Fruit fly (Drosophila melanogaster) whole organism, pupa: Measurements from ENCODE around the gene HIP-R.

ENCODE experiments used
- CG10348 ChIP-seq: fragments of 200-800 bp; sonication (Bioruptor generic); IDR thresholded peaks from 2 replicates; pipeline ENCODE4 v1.3.6; 2022; ENCODE audit warnings: missing biosample characterization, missing genetic modification characterization
- CG12605 ChIP-seq: fragments of 200-800 bp; sonication (Bioruptor generic); IDR thresholded peaks from 2 replicates; pipeline ENCODE4 v1.3.6; 2022; ENCODE audit warnings: missing biosample characterization, missing genetic modification characterization
- CG13204 ChIP-seq: fragments of 200-800 bp; sonication (Bioruptor generic); optimal IDR thresholded peaks from 2 replicates; lab custom pipeline; 2018; ENCODE audit warnings: missing biosample characterization, mild to moderate bottlenecking, missing genetic modification characterization, moderate library complexity
- CG14655 ChIP-seq: fragments of 200-800 bp; sonication (Bioruptor generic); optimal IDR thresholded peaks from 3 replicates; lab custom pipeline; 2017; ENCODE audit warnings: mild to moderate bottlenecking, missing biosample characterization, missing genetic modification reagents, missing genetic modification characterization
- CG15710 ChIP-seq: fragments of 200-800 bp; sonication (Bioruptor generic); optimal IDR thresholded peaks from 2 replicates; lab custom pipeline; 2018; ENCODE audit warnings: missing biosample characterization, mild to moderate bottlenecking, missing genetic modification characterization, moderate library complexity
- CG17806 ChIP-seq: fragments of 200-800 bp; sonication (Bioruptor generic); optimal IDR thresholded peaks from 2 replicates; lab custom pipeline; 2018; ENCODE audit warnings: missing biosample characterization, mild to moderate bottlenecking, missing genetic modification characterization, moderate library complexity
- CG32121 ChIP-seq: fragments of 200-800 bp; sonication (Bioruptor generic); IDR thresholded peaks from 2 replicates; pipeline ENCODE4 v1.3.6; 2022; ENCODE audit warnings: missing biosample characterization, missing genetic modification characterization
- CG34367 ChIP-seq: fragments of 200-800 bp; sonication (Bioruptor generic); optimal IDR thresholded peaks from 2 replicates; lab custom pipeline; 2018; ENCODE audit warnings: missing biosample characterization, mild to moderate bottlenecking, missing genetic modification characterization
- CG4496 ChIP-seq: fragments of 200-800 bp; sonication (Bioruptor generic); IDR thresholded peaks from 3 replicates; pipeline ENCODE4 v1.3.6; 2022; ENCODE audit warnings: missing biosample characterization, missing genetic modification characterization
- CG8159 ChIP-seq: fragments of 200-800 bp; sonication (Bioruptor generic); optimal IDR thresholded peaks from 3 replicates; lab custom pipeline; 2018; ENCODE audit warnings: missing biosample characterization, mild to moderate bottlenecking, missing genetic modification characterization, moderate library complexity
- CG8301 ChIP-seq: fragments of 200-800 bp; sonication (Bioruptor generic); optimal IDR thresholded peaks from 2 replicates; lab custom pipeline; 2018; ENCODE audit warnings: missing biosample characterization, mild to moderate bottlenecking, missing genetic modification characterization
- CG9948 ChIP-seq: fragments of 200-800 bp; sonication (Bioruptor generic); optimal IDR thresholded peaks from 2 replicates; lab custom pipeline; 2018; ENCODE audit warnings: missing biosample characterization, mild to moderate bottlenecking, missing genetic modification characterization, moderate library complexity
- D1 ChIP-seq: fragments of 200-800 bp; sonication (Bioruptor generic); optimal IDR thresholded peaks from 2 replicates; lab custom pipeline; 2018; ENCODE audit warnings: missing biosample characterization, mild to moderate bottlenecking, missing genetic modification characterization, moderate library complexity
- EcR ChIP-seq: fragments of 200-800 bp; sonication (Bioruptor generic); optimal IDR thresholded peaks from 3 replicates; lab custom pipeline; 2019; ENCODE audit warnings: missing biosample characterization, missing genetic modification characterization, mild to moderate bottlenecking, moderate library complexity, missing genetic modification reagents
- Ets98B ChIP-seq: fragments of 200-800 bp; sonication (Bioruptor generic); IDR thresholded peaks from 2 replicates; pipeline ENCODE4 v1.3.6; 2022; ENCODE audit warnings: missing biosample characterization, missing genetic modification characterization
- Pif1A ChIP-seq: fragments of 200-800 bp; sonication (Bioruptor generic); optimal IDR thresholded peaks from 3 replicates; lab custom pipeline; 2016; ENCODE audit warnings: missing biosample characterization, missing genetic modification characterization
- Pif1B ChIP-seq: fragments of 200-800 bp; sonication (Bioruptor generic); optimal IDR thresholded peaks from 3 replicates; lab custom pipeline; 2016; ENCODE audit warnings: missing biosample characterization, missing genetic modification characterization
- Snoo ChIP-seq: fragments of 200-800 bp; sonication (Bioruptor generic); optimal IDR thresholded peaks from 3 replicates; lab custom pipeline; 2017; ENCODE audit warnings: missing biosample characterization, mild to moderate bottlenecking, missing genetic modification characterization, inconsistent platforms
- fd96Ca ChIP-seq: fragments of 200-800 bp; sonication (Bioruptor generic); IDR thresholded peaks from 3 replicates; pipeline ENCODE4 v1.3.6; 2022; ENCODE audit warnings: missing biosample characterization, missing genetic modification characterization
- gl ChIP-seq: fragments of 200-800 bp; sonication (Bioruptor generic); optimal IDR thresholded peaks from 2 replicates; lab custom pipeline; 2018; ENCODE audit warnings: missing biosample characterization, mild to moderate bottlenecking, missing genetic modification characterization
- rn ChIP-seq: fragments of 200-800 bp; sonication (Bioruptor generic); IDR thresholded peaks from 2 replicates; pipeline ENCODE4 v1.3.6; 2022; ENCODE audit warnings: missing biosample characterization, missing genetic modification characterization

The HIP-R gene

dm6 chrX:3772811-3773740, 16.7 kb upstream of the HIP-R start:
- TF ChIP-seq CG10348 (no peak), Pif1A (GFP tag; lab: Kevin White, UChicago) (peak; percentile 37), CG14655 (GFP tag; lab: Kevin White, UChicago) (peak; percentile 73), CG9948 (tag; lab: Kevin White, UChicago) (no peak), CG13204 (GFP tag; lab: Kevin White, UChicago) (no peak), D1 (tag; lab: Kevin White, UChicago) (no peak), Ets98B (peak; percentile 50), CG12605 (0 out of 2 replicates have a peak, but pooled peaks have one; percentile 47), Snoo (no peak), gl (tag; lab: Kevin White, UChicago) (no peak), rn (no peak), CG15710 (tag; lab: Kevin White, UChicago) (peak; percentile 14), CG8159 (tag; lab: Kevin White, UChicago) (peak; percentile 27), EcR (GFP tag; lab: Kevin White, UChicago) (peak; percentile 54), CG8301 (peak; percentile 62), CG32121 (peak; percentile 69), fd96Ca (GFP tag; lab: Robert Waterston, UW) (no peak), CG17806 (tag; lab: Kevin White, UChicago) (no peak), CG4496 (GFP tag; lab: Robert Waterston, UW) (peak; percentile 52; the same call in 2 of the 3 replicates), Pif1B (GFP tag; lab: Kevin White, UChicago) (no peak), CG34367 (tag; lab: Kevin White, UChicago) (peak; percentile 33)

DNA sequence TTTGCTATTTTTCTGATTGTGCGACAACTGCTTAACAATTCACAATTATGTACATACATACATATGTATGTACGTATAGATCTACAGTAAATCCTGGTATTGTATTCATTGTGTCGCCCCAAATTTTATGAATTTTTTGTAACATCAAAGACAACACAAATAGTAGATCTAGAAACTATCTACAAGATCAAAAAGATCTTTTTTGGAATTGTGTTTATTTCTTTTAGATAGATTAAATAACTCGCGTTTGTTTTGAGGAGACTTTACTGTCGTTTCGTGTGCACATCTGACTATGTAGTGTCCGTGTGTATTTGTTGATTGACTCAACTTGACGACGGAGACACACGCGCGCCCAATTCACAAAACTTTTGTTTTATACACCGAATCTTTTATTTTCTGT, 15.5 kb upstream of the HIP-R start:
- TF ChIP-seq Pif1B (GFP tag; lab: Kevin White, UChicago) (peak; percentile 58), CG9948 (tag; lab: Kevin White, UChicago) (peak; percentile 58), CG14655 (GFP tag; lab: Kevin White, UChicago) (peak; percentile 66), EcR (GFP tag; lab: Kevin White, UChicago) (no peak), CG8159 (tag; lab: Kevin White, UChicago) (peak; percentile 74), Pif1A (GFP tag; lab: Kevin White, UChicago) (peak; percentile 58), CG4496 (GFP tag; lab: Robert Waterston, UW) (peak; percentile 95), CG8301 (peak; percentile 69), Ets98B (peak; percentile 95), CG10348 (peak; percentile 74), CG12605 (peak; percentile 83), rn (peak; percentile 76), CG13204 (GFP tag; lab: Kevin White, UChicago) (no peak), D1 (tag; lab: Kevin White, UChicago) (no peak), CG34367 (tag; lab: Kevin White, UChicago) (peak; percentile 62), CG15710 (tag; lab: Kevin White, UChicago) (peak; percentile 71), Snoo (peak; percentile 41), fd96Ca (GFP tag; lab: Robert Waterston, UW) (peak; percentile 58; the same call in 1 of the 3 replicates), gl (tag; lab: Kevin White, UChicago) (no peak), CG17806 (tag; lab: Kevin White, UChicago) (peak; percentile 61), CG32121 (peak; percentile 96)

- TF ChIP-seq CG9948 (tag; lab: Kevin White, UChicago) = no peak
Measured at dm6 chrX:3775137-3775536, 14.6 kb upstream of the HIP-R start.

DNA sequence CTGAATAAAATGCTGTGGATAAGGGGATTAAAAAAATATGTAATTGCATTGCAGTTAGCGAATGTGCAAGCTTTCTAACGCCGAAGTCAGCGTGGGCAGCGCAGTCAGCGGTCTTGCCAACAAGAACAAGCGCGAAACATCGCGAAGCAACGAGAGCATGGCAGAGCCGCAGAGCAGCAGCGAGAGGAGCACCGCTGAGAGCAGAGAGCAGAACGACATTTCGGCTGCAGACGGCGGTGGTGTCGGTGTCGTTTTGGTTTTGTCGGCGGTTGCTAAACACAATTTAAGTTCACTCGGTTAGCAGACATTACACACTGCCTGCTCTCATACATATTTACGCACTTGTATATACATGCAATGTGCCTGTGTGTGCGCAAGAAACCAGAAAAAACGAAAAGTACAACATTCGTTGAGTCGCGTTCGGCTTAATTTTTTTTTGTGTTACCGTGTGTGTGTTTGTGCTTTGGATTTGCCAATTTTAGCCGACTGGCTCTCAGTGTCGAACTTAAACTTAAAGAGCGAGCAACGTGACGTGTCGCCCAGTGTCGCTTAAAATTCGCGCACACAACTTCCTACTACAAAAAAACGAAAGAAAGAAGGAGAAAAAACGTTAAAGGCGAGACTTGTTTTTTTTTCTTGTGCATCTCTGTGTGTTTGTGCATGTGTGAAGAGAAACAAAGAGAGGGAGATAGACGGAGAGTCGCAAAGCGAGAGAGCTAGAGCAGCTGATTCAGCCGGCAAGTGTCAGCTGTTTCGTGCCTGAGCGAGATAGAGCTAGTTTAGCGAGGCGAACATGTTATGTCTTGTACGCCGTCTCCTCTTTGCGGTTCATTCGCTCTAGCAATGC, 13.7 kb upstream of the HIP-R start:
- TF ChIP-seq D1 (tag; lab: Kevin White, UChicago) (peak; percentile 30), CG15710 (tag; lab: Kevin White, UChicago) (peak; percentile 82), CG10348 (no peak), CG8159 (tag; lab: Kevin White, UChicago) (peak; percentile 80), EcR (GFP tag; lab: Kevin White, UChicago) (peak; percentile 80), CG8301 (peak; percentile 80), CG17806 (tag; lab: Kevin White, UChicago) (peak; percentile 75), CG34367 (tag; lab: Kevin White, UChicago) (peak; percentile 85), CG13204 (GFP tag; lab: Kevin White, UChicago) (peak; percentile 85), CG12605 (peak; percentile 95), rn (0 out of 2 replicates have a peak, but pooled peaks have one; percentile 12), CG9948 (tag; lab: Kevin White, UChicago) (peak; percentile 80), CG32121 (peak; percentile 89), CG4496 (GFP tag; lab: Robert Waterston, UW) (peak; percentile 92), fd96Ca (GFP tag; lab: Robert Waterston, UW) (peak; percentile 86), Snoo (peak; percentile 76), gl (tag; lab: Kevin White, UChicago) (peak; percentile 96), Pif1B (GFP tag; lab: Kevin White, UChicago) (peak; percentile 86), Ets98B (peak; percentile 90), CG14655 (GFP tag; lab: Kevin White, UChicago) (peak; percentile 85), Pif1A (GFP tag; lab: Kevin White, UChicago) (peak; percentile 89)
